Fruit fly (Drosophila melanogaster): ENCODE data around the gene Nup133.

The Nup133 gene

DNA sequence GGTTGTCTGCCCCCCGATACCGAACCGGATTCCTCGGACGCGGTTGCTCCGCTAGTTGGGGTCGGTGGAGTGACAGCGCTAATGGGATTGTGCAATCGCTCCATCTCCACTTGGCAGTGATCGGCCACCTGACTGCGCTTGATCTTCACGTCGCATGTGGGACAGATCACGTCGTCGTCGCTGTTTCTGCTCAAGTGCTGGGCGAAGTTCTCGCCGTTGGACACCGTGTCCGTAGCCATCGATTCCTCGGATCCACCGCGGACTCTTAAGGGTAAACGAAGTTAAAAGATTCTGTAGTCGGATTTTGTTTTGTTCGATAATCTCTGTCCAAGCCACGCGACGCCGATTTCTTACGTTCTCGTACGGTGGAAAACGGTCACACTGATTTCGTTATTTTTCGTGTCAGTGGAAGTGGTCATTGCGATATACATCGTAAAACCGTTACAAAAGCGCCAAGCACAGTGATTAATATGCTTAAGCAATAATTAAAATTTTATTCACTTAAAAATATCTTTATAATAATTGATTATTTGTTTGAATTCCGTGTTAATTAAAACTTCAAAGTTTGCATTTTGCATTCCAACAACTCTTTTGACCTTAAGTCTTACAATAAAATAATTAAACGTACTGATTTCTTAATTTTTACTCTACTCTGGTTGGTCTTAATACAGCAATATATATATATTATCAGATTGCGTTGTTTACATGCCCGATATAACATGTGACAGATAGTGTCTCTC is 35.8 kb downstream of the Nup133 start, which contains the start of gene RNF220 (continued):
- TF ChIP-seq eve (GFP tag; optimal IDR thresholded peaks at IDR 0.05), result no peak
- no peak for TF ChIP-seq CG10462 (GFP tag; optimal IDR thresholded peaks at IDR 0.05)
- no peak for TF ChIP-seq CG6654 (GFP tag; optimal IDR thresholded peaks at IDR 0.05)
- TF ChIP-seq CG17612 (GFP tag; IDR thresholded peaks at IDR 0.05), result no peak
- TF ChIP-seq HHEX (GFP tag; optimal IDR thresholded peaks at IDR 0.05), result no peak
- no peak for TF ChIP-seq CG17802 (tag; optimal IDR thresholded peaks at IDR 0.05)
- TF ChIP-seq CHES-1-like (GFP tag; optimal IDR thresholded peaks at IDR 0.05), result no peak
- TF ChIP-seq B-H2 (GFP tag; optimal IDR thresholded peaks at IDR 0.05), result no peak
- no peak for TF ChIP-seq CG8388 (GFP tag; optimal IDR thresholded peaks at IDR 0.05)
- TF ChIP-seq CG13894 (tag; optimal IDR thresholded peaks at IDR 0.05), result no peak
- TF ChIP-seq Sox102F (GFP tag; optimal IDR thresholded peaks at IDR 0.05), result peak; percentile 5
- TF ChIP-seq CG1024 (GFP tag; IDR thresholded peaks at IDR 0.05), result no peak
- TF ChIP-seq CG8478 (optimal IDR thresholded peaks at IDR 0.05), result no peak
- TF ChIP-seq CG15479 (GFP tag; optimal IDR thresholded peaks at IDR 0.05), result no peak
- peak; percentile 68 for TF ChIP-seq CG42726 (GFP tag; IDR thresholded peaks at IDR 0.05; ENCODE audit: partially characterized antibody)
- no peak for TF ChIP-seq ranshi (GFP tag; IDR thresholded peaks at IDR 0.05)
- TF ChIP-seq CG6765 (GFP tag; optimal IDR thresholded peaks at IDR 0.05), result no peak
- peak; percentile 21 for TF ChIP-seq az2 (GFP tag; optimal IDR thresholded peaks at IDR 0.05)
- TF ChIP-seq CG9932 (GFP tag; IDR thresholded peaks at IDR 0.05), result peak; percentile 47
- no peak for TF ChIP-seq CG9817 (tag; optimal IDR thresholded peaks at IDR 0.05)
- TF ChIP-seq dati (GFP tag; IDR thresholded peaks at IDR 0.05), result no peak
- TF ChIP-seq CoRest (tag; optimal IDR thresholded peaks at IDR 0.05), result peak; percentile 55
- no peak for TF ChIP-seq CG8359 (GFP tag; optimal IDR thresholded peaks at IDR 0.05; ENCODE audit: borderline replicate concordance)
- no peak for TF ChIP-seq tin (GFP tag; optimal IDR thresholded peaks at IDR 0.05)
- peak; percentile 32 for TF ChIP-seq CG13775 (GFP tag; optimal IDR thresholded peaks at IDR 0.05)
- TF ChIP-seq Gug (GFP tag; IDR thresholded peaks at IDR 0.05), result no peak
- TF ChIP-seq Atf3 (GFP tag; optimal IDR thresholded peaks at IDR 0.05), result no peak
- TF ChIP-seq run (tag; optimal IDR thresholded peaks at IDR 0.05), result no peak
- no peak for TF ChIP-seq stc (GFP tag; IDR thresholded peaks at IDR 0.05)
- TF ChIP-seq D19A (tag; optimal IDR thresholded peaks at IDR 0.05), result peak; percentile 1
- TF ChIP-seq CG14014 (GFP tag; IDR thresholded peaks at IDR 0.05), result no peak
- TF ChIP-seq NC2β (GFP tag; optimal IDR thresholded peaks at IDR 0.05), result no peak
- no peak for TF ChIP-seq cad (GFP tag; optimal IDR thresholded peaks at IDR 0.05)
- no peak for TF ChIP-seq HmgZ (tag; optimal IDR thresholded peaks at IDR 0.05)
- TF ChIP-seq CG9876 (GFP tag; optimal IDR thresholded peaks at IDR 0.05), result no peak
- no peak for TF ChIP-seq Lpt (GFP tag; optimal IDR thresholded peaks at IDR 0.05)
- peak; percentile 82 for TF ChIP-seq amos (GFP tag; IDR thresholded peaks at IDR 0.05; ENCODE audit: partially characterized antibody)
- peak; percentile 49 for TF ChIP-seq gem (tag; optimal IDR thresholded peaks at IDR 0.05)
- TF ChIP-seq dimm (GFP tag; IDR thresholded peaks at IDR 0.05), result no peak; the same call in 1 of the 2 replicates
- no peak for TF ChIP-seq danr (GFP tag; IDR thresholded peaks at IDR 0.05)
- no peak for TF ChIP-seq nerfin-1 (tag; optimal IDR thresholded peaks at IDR 0.05)
- TF ChIP-seq lmd (GFP tag; IDR thresholded peaks at IDR 0.05), result no peak
- TF ChIP-seq CG4424 (GFP tag; optimal IDR thresholded peaks at IDR 0.05), result peak; percentile 31
- TF ChIP-seq CG3726 (GFP tag; IDR thresholded peaks at IDR 0.05), result no peak
- no peak for TF ChIP-seq ewg (GFP tag; optimal IDR thresholded peaks at IDR 0.05)
- TF ChIP-seq nau (GFP tag; optimal IDR thresholded peaks at IDR 0.05), result no peak
- TF ChIP-seq kah (GFP tag; optimal IDR thresholded peaks at IDR 0.05), result no peak
- TF ChIP-seq hkb (optimal IDR thresholded peaks at IDR 0.05), result no peak
- no peak for TF ChIP-seq hkb (GFP tag; IDR thresholded peaks at IDR 0.05)
- TF ChIP-seq Dref (GFP tag; IDR thresholded peaks at IDR 0.05), result peak; percentile 59
- peak; percentile 38 for TF ChIP-seq CTCF (GFP tag; optimal IDR thresholded peaks at IDR 0.05)
- TF ChIP-seq Taf1 (GFP tag; IDR thresholded peaks at IDR 0.05), result no peak
